Worm (Caenorhabditis elegans) whole organism, late embryonic: Measurements from ENCODE around the gene flp-9.
A peak's percentile ranks its signal among the peaks of the same experiment; 100 is the strongest.

Source experiments
- K02D7.2 ChIP-seq: sonication (generic microtip); optimal IDR thresholded peaks from 2 replicates; lab custom pipeline; 2017; ENCODE audit warnings: mild to moderate bottlenecking, missing genetic modification characterization, missing compliant biosample characterization
- K09A11.1 ChIP-seq: sonication (generic microtip); optimal IDR thresholded peaks from 2 replicates; lab custom pipeline; 2017; ENCODE audit warnings: antibody characterized with exemption, mild to moderate bottlenecking, missing genetic modification characterization, missing compliant biosample characterization; ENCODE audit not compliant: insufficient read depth
- ceh-14 ChIP-seq: sonication (generic microtip); optimal IDR thresholded peaks from 2 replicates; lab custom pipeline; 2016; ENCODE audit warnings: missing genotype, missing genetic modification characterization, missing compliant biosample characterization
- ceh-18 ChIP-seq: sonication (generic microtip); optimal IDR thresholded peaks from 2 replicates; lab custom pipeline; 2016; ENCODE audit warnings: missing genetic modification characterization, missing compliant biosample characterization
- ceh-22 ChIP-seq: sonication (generic microtip); optimal IDR thresholded peaks from 2 replicates; lab custom pipeline; 2017; ENCODE audit warnings: missing biosample characterization, missing genetic modification characterization
- ceh-24 ChIP-seq: sonication (generic microtip); optimal IDR thresholded peaks from 2 replicates; lab custom pipeline; 2016; ENCODE audit warnings: mild to moderate bottlenecking, missing genetic modification characterization, missing compliant biosample characterization
- ceh-31 ChIP-seq: sonication (generic microtip); optimal IDR thresholded peaks from 2 replicates; lab custom pipeline; 2016; ENCODE audit warnings: missing genetic modification characterization, missing compliant biosample characterization
- ceh-34 ChIP-seq: sonication (generic microtip); optimal IDR thresholded peaks from 2 replicates; lab custom pipeline; 2016; ENCODE audit warnings: mild to moderate bottlenecking, missing genetic modification characterization, missing compliant biosample characterization
- ceh-45 ChIP-seq: fragments of 200-800 bp; sonication (Bioruptor generic); IDR thresholded peaks from 2 replicates; pipeline ENCODE4 v1.3.6; 2022; ENCODE audit warnings: missing genetic modification reagents, missing genetic modification characterization, missing compliant biosample characterization
- ceh-9 ChIP-seq: sonication (generic microtip); optimal IDR thresholded peaks from 2 replicates; lab custom pipeline; 2016; ENCODE audit warnings: mild to moderate bottlenecking, missing genetic modification characterization, inconsistent platforms, missing compliant biosample characterization
- che-1 ChIP-seq: sonication (generic microtip); optimal IDR thresholded peaks from 2 replicates; lab custom pipeline; 2016; ENCODE audit warnings: mild to moderate bottlenecking, missing genetic modification characterization, missing compliant biosample characterization
- dve-1 ChIP-seq: sonication (generic microtip); optimal IDR thresholded peaks from 2 replicates; lab custom pipeline; 2017; ENCODE audit warnings: antibody characterized with exemption, mild to moderate bottlenecking, missing genetic modification characterization, missing compliant biosample characterization
- elt-2 ChIP-seq: sonication (generic microtip); optimal IDR thresholded peaks from 2 replicates; lab custom pipeline; 2016; ENCODE audit warnings: missing genetic modification reagents, missing genetic modification characterization, missing compliant biosample characterization
- elt-4 ChIP-seq: sonication (generic microtip); optimal IDR thresholded peaks from 2 replicates; lab custom pipeline; 2016; ENCODE audit warnings: missing genetic modification characterization, missing compliant biosample characterization
- fax-1 ChIP-seq: sonication (generic microtip); optimal IDR thresholded peaks from 2 replicates; lab custom pipeline; 2016; ENCODE audit warnings: missing genotype, missing genetic modification characterization, missing compliant biosample characterization
- fkh-10 ChIP-seq: fragments of 150-350 bp; optimal IDR thresholded peaks from 2 replicates; lab custom pipeline; 2014; ENCODE audit warnings: missing biosample characterization, missing genetic modification reagents, missing genetic modification characterization
- gmeb-2 ChIP-seq: sonication (generic microtip); optimal IDR thresholded peaks from 2 replicates; lab custom pipeline; 2016; ENCODE audit warnings: missing genetic modification characterization, inconsistent platforms, missing compliant biosample characterization
- hlh-15 ChIP-seq: sonication (generic microtip); optimal IDR thresholded peaks from 2 replicates; lab custom pipeline; 2016; ENCODE audit warnings: missing genetic modification characterization, missing compliant biosample characterization
- hlh-6 ChIP-seq: sonication (generic microtip); optimal IDR thresholded peaks from 2 replicates; lab custom pipeline; 2016; ENCODE audit warnings: missing genotype, missing genetic modification characterization, missing compliant biosample characterization
- hlh-8 ChIP-seq: sonication (generic microtip); optimal IDR thresholded peaks from 2 replicates; lab custom pipeline; 2016; ENCODE audit warnings: missing genotype, missing genetic modification characterization, missing compliant biosample characterization
- madf-2 ChIP-seq: sonication (generic microtip); optimal IDR thresholded peaks from 2 replicates; lab custom pipeline; 2017; ENCODE audit warnings: missing genetic modification characterization, missing compliant biosample characterization
- mec-3 ChIP-seq: sonication (generic microtip); optimal IDR thresholded peaks from 2 replicates; lab custom pipeline; 2016; ENCODE audit warnings: borderline replicate concordance, missing genetic modification characterization, missing compliant biosample characterization
- nfya-1 ChIP-seq: sonication (generic microtip); optimal IDR thresholded peaks from 2 replicates; lab custom pipeline; 2017; ENCODE audit warnings: missing genetic modification characterization, mild to moderate bottlenecking, missing compliant biosample characterization, antibody characterized with exemption, moderate library complexity
- nhr-11 ChIP-seq: fragments of 150-350 bp; optimal IDR thresholded peaks from 2 replicates; lab custom pipeline; 2014; ENCODE audit warnings: missing biosample characterization, missing genetic modification characterization
- nhr-232 ChIP-seq: sonication (generic microtip); optimal IDR thresholded peaks from 2 replicates; lab custom pipeline; 2016; ENCODE audit warnings: missing genetic modification characterization, missing compliant biosample characterization
- npax-4 ChIP-seq: sonication (generic microtip); optimal IDR thresholded peaks from 2 replicates; lab custom pipeline; 2016; ENCODE audit warnings: missing genetic modification characterization, missing compliant biosample characterization
- odd-2 ChIP-seq: sonication (generic microtip); optimal IDR thresholded peaks from 2 replicates; lab custom pipeline; 2017; ENCODE audit warnings: antibody characterized with exemption, mild to moderate bottlenecking, missing genetic modification characterization, missing compliant biosample characterization
- pag-3 ChIP-seq: sonication (generic microtip); optimal IDR thresholded peaks from 2 replicates; lab custom pipeline; 2016; ENCODE audit warnings: missing compliant biosample characterization, missing genetic modification characterization, borderline replicate concordance
- pha-2 ChIP-seq: sonication (generic microtip); optimal IDR thresholded peaks from 2 replicates; lab custom pipeline; 2017; ENCODE audit warnings: mild to moderate bottlenecking, missing genetic modification characterization, missing compliant biosample characterization
- pqm-1 ChIP-seq: sonication (generic microtip); optimal IDR thresholded peaks from 2 replicates; lab custom pipeline; 2016; ENCODE audit warnings: missing genetic modification characterization, missing compliant biosample characterization
- pros-1 ChIP-seq: fragments of 150-350 bp; optimal IDR thresholded peaks from 2 replicates; lab custom pipeline; 2014; ENCODE audit warnings: missing biosample characterization, missing genetic modification reagents, missing genetic modification characterization
- sdc-2 ChIP-seq: sonication (generic microtip); optimal IDR thresholded peaks from 2 replicates; lab custom pipeline; 2016; ENCODE audit warnings: missing genotype, missing genetic modification characterization, missing compliant biosample characterization
- tbx-2 ChIP-seq: sonication (generic microtip); optimal IDR thresholded peaks from 2 replicates; lab custom pipeline; 2016; ENCODE audit warnings: missing genetic modification characterization, missing compliant biosample characterization
- unc-42 ChIP-seq: sonication (generic microtip); optimal IDR thresholded peaks from 2 replicates; lab custom pipeline; 2016; ENCODE audit warnings: missing genotype, missing genetic modification characterization, missing compliant biosample characterization
- unc-55 ChIP-seq: sonication (generic microtip); optimal IDR thresholded peaks from 2 replicates; lab custom pipeline; 2017; ENCODE audit warnings: missing biosample characterization, missing genetic modification reagents, missing genetic modification characterization
- unc-86 ChIP-seq: sonication (generic microtip); optimal IDR thresholded peaks from 2 replicates; lab custom pipeline; 2016; ENCODE audit warnings: missing genetic modification characterization, missing compliant biosample characterization
- ztf-16 ChIP-seq: sonication (generic microtip); optimal IDR thresholded peaks from 2 replicates; lab custom pipeline; 2017; ENCODE audit warnings: missing genetic modification characterization, missing compliant biosample characterization

The flp-9 gene

ce11 chrIV:12771414-12771813, 14.0 kb upstream of the flp-9 start (continued):
- TF ChIP-seq K02D7.2 (tag; lab: Kevin White, UChicago) (no peak), ceh-22 (tag; lab: Kevin White, UChicago) (no peak), ztf-16 (tag; lab: Kevin White, UChicago) (no peak), unc-55 (GFP tag; lab: Kevin White, UChicago) (no peak), dve-1 (no peak), ceh-14 (tag; lab: Kevin White, UChicago) (peak; percentile 71), ceh-18 (tag; lab: Kevin White, UChicago) (peak; percentile 72), pqm-1 (no peak), ceh-34 (tag; lab: Kevin White, UChicago) (peak; percentile 59), gmeb-2 (tag; lab: Kevin White, UChicago) (no peak), ceh-9 (tag; lab: Kevin White, UChicago) (no peak), npax-4 (tag; lab: Kevin White, UChicago) (no peak), ceh-24 (tag; lab: Kevin White, UChicago) (no peak), pros-1 (tag; lab: Kevin White, UChicago) (peak; percentile 29), pha-2 (tag; lab: Kevin White, UChicago) (no peak), mec-3 (peak; percentile 11), hlh-8 (tag; lab: Kevin White, UChicago) (no peak), pag-3 (tag; lab: Kevin White, UChicago) (no peak), nhr-11 (tag; lab: Kevin White, UChicago) (no peak), fax-1 (tag; lab: Kevin White, UChicago) (peak; percentile 67), elt-4 (tag; lab: Kevin White, UChicago) (no peak), sdc-2 (tag; lab: Kevin White, UChicago) (no peak), hlh-15 (tag; lab: Kevin White, UChicago) (no peak), che-1 (tag; lab: Kevin White, UChicago) (no peak), fkh-10 (GFP tag; lab: Kevin White, UChicago) (peak; percentile 50), hlh-6 (no peak), tbx-2 (tag; lab: Kevin White, UChicago) (peak; percentile 65), K09A11.1 (no peak), nfya-1 (tag; lab: Kevin White, UChicago) (peak; percentile 44), unc-42 (peak; percentile 90), ceh-45 (GFP tag; lab: Robert Waterston, UW) (0 out of 2 replicates have a peak, but pooled peaks have one; percentile 8)

ce11 chrIV:12765067-12765466, 7.7 kb upstream of the flp-9 start, which contains the start of gene ZK897.10:
Gene ZK897.10, plus strand, starts transcription at chrIV:12765351.
- no peak for TF ChIP-seq fkh-10 (GFP tag; lab: Kevin White, UChicago)
- no peak for TF ChIP-seq ceh-45 (GFP tag; lab: Robert Waterston, UW)
- TF ChIP-seq nhr-232: no peak
- TF ChIP-seq odd-2: no peak
- no peak for TF ChIP-seq fax-1 (tag; lab: Kevin White, UChicago)
- peak; percentile 86 for TF ChIP-seq elt-2 (tag; lab: Kevin White, UChicago)
- no peak for TF ChIP-seq K02D7.2 (tag; lab: Kevin White, UChicago)
- TF ChIP-seq unc-86 (tag; lab: Kevin White, UChicago): no peak
- no peak for TF ChIP-seq madf-2 (tag; lab: Kevin White, UChicago)

ce11 chrIV:12762782-12763181, 5.4 kb upstream of the flp-9 start:
- TF ChIP-seq sdc-2 (tag; lab: Kevin White, UChicago): no peak
- peak; percentile 90 for TF ChIP-seq unc-42

- TF ChIP-seq ceh-31 (tag; lab: Kevin White, UChicago) (no peak), nfya-1 (tag; lab: Kevin White, UChicago) (peak; percentile 69)
Measured at ce11 chrIV:12755641-12756040, 1.7 kb downstream of the flp-9 start.
